Worm (Caenorhabditis elegans): ENCODE data around the gene nipa-1.

Gene nipa-1

DNA sequence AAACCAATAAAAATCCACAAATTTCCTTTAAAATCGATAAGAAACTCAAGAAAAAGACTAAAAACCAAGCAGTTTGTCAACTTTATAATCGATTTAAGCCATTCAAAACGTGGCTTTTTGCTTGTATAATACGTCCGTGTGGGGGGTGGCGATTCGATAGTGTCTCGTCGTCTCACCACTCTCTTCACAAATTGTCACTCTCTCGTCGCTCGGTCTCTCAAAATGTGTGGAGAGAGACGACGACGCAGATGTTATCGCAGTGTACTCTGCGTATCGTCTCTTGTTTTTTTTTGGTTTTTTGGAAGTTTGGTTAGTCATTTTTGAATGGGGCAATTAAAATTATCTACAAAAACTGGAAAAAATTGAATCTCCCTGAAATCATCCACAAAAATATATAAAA, 689 bp upstream of the nipa-1 start (continued):
- TF ChIP-seq nhr-11 (tag; optimal IDR thresholded peaks at IDR 0.05): no peak
- no peak for TF ChIP-seq C34B4.2 (tag; optimal IDR thresholded peaks at IDR 0.05)
- TF ChIP-seq vab-15 (tag; optimal IDR thresholded peaks at IDR 0.05): no peak
- no peak for TF ChIP-seq ceh-82 (tag; optimal IDR thresholded peaks at IDR 0.05)
- no peak for TF ChIP-seq nhr-90 (tag; optimal IDR thresholded peaks at IDR 0.05; ENCODE audit: poor library complexity)
- no peak for TF ChIP-seq pax-3 (tag; optimal IDR thresholded peaks at IDR 0.05)
- TF ChIP-seq nhr-76 (tag; optimal IDR thresholded peaks at IDR 0.05): no peak
- peak; percentile 13 to 47 for TF ChIP-seq lsy-2 (tag; optimal IDR thresholded peaks at IDR 0.05)
- TF ChIP-seq mdl-1 (tag; optimal IDR thresholded peaks at IDR 0.05): peak in 1 of 2 experiments; percentile 14
- no peak for TF ChIP-seq fkh-4 (tag; optimal IDR thresholded peaks at IDR 0.05; ENCODE audit: borderline replicate concordance)
- TF ChIP-seq sptf-1 (tag; optimal IDR thresholded peaks at IDR 0.05): no peak
- no peak for TF ChIP-seq grh-1 (GFP tag; IDR thresholded peaks at IDR 0.05)
- TF ChIP-seq nhr-19 (GFP tag; conservative IDR thresholded peaks at IDR 0.05): no peak
- no peak for TF ChIP-seq unc-130 (tag; optimal IDR thresholded peaks at IDR 0.05)
- no peak for TF ChIP-seq ceh-63 (GFP tag; optimal IDR thresholded peaks at IDR 0.05)
- peak; percentile 0 for TF ChIP-seq lin-13 (GFP tag; optimal IDR thresholded peaks at IDR 0.05)
- TF ChIP-seq fkh-8 (tag; optimal IDR thresholded peaks at IDR 0.05): no peak
- no peak for TF ChIP-seq jun-1 (tag; optimal IDR thresholded peaks at IDR 0.05)
- no peak for TF ChIP-seq aly-2 (tag; optimal IDR thresholded peaks at IDR 0.05)
- TF ChIP-seq snu-23 (GFP tag; optimal IDR thresholded peaks at IDR 0.05): peak; percentile 39
- TF ChIP-seq ceh-8 (GFP tag; optimal IDR thresholded peaks at IDR 0.05): no peak
- no peak for TF ChIP-seq ztf-11 (tag; optimal IDR thresholded peaks at IDR 0.05)
- TF ChIP-seq lin-14 (GFP tag; optimal IDR thresholded peaks at IDR 0.05): peak; percentile 67

DNA sequence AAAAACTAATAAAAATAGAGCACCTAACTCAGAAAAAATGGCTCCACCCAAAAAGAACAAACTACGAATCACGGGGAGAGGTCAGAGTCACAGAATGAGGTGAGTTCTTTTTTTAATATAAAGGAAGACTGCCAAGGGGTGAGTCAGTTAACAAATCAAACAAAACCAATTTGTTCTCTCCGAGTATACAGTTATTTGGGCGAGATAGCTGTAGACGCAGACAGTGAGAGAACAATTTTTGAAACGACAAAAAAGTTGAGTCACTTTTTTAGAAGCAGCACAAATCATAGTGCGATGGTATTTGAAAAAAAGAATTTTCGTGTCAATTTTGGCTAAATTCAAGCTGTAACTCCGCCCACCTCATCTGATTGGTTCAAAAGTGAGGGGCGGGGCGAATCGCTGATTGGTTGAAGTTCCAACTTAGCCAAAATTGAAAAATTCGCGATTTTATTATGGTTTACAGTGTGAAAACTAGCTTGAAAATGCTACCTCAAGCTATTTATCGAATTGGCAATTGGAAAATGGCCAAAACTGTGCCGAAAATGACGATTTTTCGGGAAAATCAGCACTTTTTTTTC, 2.6 kb downstream of the nipa-1 start:
- no peak for TF ChIP-seq ceh-63 (GFP tag; optimal IDR thresholded peaks at IDR 0.05)

- TF ChIP-seq C34B4.2 (tag; optimal IDR thresholded peaks at IDR 0.05): no peak
- peak in 1 of 2 experiments; percentile 18 for TF ChIP-seq lin-35 (GFP tag; optimal IDR thresholded peaks at IDR 0.05)
- no peak for TF ChIP-seq nhr-85 (tag)
- peak; percentile 53 for TF ChIP-seq elt-2 (tag; optimal IDR thresholded peaks at IDR 0.05)
- TF ChIP-seq fkh-8 (tag; optimal IDR thresholded peaks at IDR 0.05): peak; percentile 59
- no peak for TF ChIP-seq nhr-76 (tag; optimal IDR thresholded peaks at IDR 0.05)
- TF ChIP-seq efl-1 (optimal IDR thresholded peaks at IDR 0.05): no peak
- peak in 1 of 2 experiments; percentile 3 for TF ChIP-seq efl-1 (GFP tag; optimal IDR thresholded peaks at IDR 0.05 in 1 of 2)
- TF ChIP-seq ceh-63 (GFP tag; optimal IDR thresholded peaks at IDR 0.05): no peak
- TF ChIP-seq nhr-84 (tag; optimal IDR thresholded peaks at IDR 0.05): no peak
Observed at ce11 chrIII:3119972-3120371, 7.0 kb downstream of the nipa-1 start.

DNA sequence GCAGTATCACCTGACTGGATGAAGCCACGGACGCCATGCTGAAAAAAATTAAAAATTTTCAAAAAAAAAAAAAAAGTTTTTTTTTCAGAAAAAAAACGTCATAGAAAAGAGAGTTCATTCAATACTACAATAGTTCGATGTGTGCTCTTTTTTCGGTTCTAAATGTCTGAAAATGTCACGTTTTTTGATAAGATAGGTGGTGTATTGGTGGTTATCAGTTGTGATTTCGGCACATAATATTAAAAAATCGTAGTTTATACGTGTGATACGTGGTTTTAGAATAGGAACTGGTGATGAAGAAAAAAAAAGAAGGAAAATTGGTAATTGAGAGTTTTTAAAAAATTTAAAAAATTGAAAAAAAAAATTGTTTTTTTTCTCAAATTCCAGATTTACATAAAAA, 10.0 kb downstream of the nipa-1 start:
- peak in 1 of 2 experiments; percentile 39 for TF ChIP-seq lin-35 (GFP tag; optimal IDR thresholded peaks at IDR 0.05)
- TF ChIP-seq ztf-4 (tag; optimal IDR thresholded peaks at IDR 0.05): no peak
- no peak for TF ChIP-seq nhr-77 (tag; optimal IDR thresholded peaks at IDR 0.05)
- no peak for TF ChIP-seq pqm-1 (tag; optimal IDR thresholded peaks at IDR 0.05)
- TF ChIP-seq jun-1 (tag; optimal IDR thresholded peaks at IDR 0.05): peak; percentile 21
- TF ChIP-seq unc-86 (tag; optimal IDR thresholded peaks at IDR 0.05): no peak
- TF ChIP-seq aly-2 (tag; optimal IDR thresholded peaks at IDR 0.05): no peak
- no peak for TF ChIP-seq efl-3 (GFP tag; optimal IDR thresholded peaks at IDR 0.05)
- no peak for TF ChIP-seq grh-1 (GFP tag; IDR thresholded peaks at IDR 0.05)
- no peak for TF ChIP-seq tbx-2 (tag; optimal IDR thresholded peaks at IDR 0.05)
- TF ChIP-seq elt-2 (tag; optimal IDR thresholded peaks at IDR 0.05): peak; percentile 85
- TF ChIP-seq xbp-1 (tag; optimal IDR thresholded peaks at IDR 0.05): no peak
- TF ChIP-seq nhr-11 (tag; optimal IDR thresholded peaks at IDR 0.05): no peak
- no peak for TF ChIP-seq hpl-2 (GFP tag; optimal IDR thresholded peaks at IDR 0.05)
- no peak for TF ChIP-seq alr-1 (tag; optimal IDR thresholded peaks at IDR 0.05; ENCODE audit: borderline replicate concordance)
- TF ChIP-seq nhr-71 (tag; optimal IDR thresholded peaks at IDR 0.05): no peak
- TF ChIP-seq isw-1 (GFP tag; IDR thresholded peaks at IDR 0.05): no peak

Measured in whole organism, L1 larva.